Worm (Caenorhabditis elegans) whole organism, mixed stage, embryonic: ENCODE results near the gene rga-3.

Experiments used
- blmp-1 ChIP-seq: fragments of 150-350 bp; optimal IDR thresholded peaks from 2 replicates; lab custom pipeline; 2014; ENCODE audit warnings: missing biosample characterization, missing genetic modification characterization
- ces-1 ChIP-seq: fragments of 150-350 bp; optimal IDR thresholded peaks from 2 replicates; lab custom pipeline; 2014; ENCODE audit warnings: missing biosample characterization, missing genetic modification reagents, missing genetic modification characterization
- elt-1 ChIP-seq: sonication (generic microtip); optimal IDR thresholded peaks from 2 replicates; lab custom pipeline; 2017; ENCODE audit warnings: missing genetic modification characterization, mild to moderate bottlenecking, missing compliant biosample characterization, antibody characterized with exemption, moderate library complexity, borderline replicate concordance; ENCODE audit not compliant: insufficient read depth
- elt-3 ChIP-seq: fragments of 150-350 bp; optimal IDR thresholded peaks from 2 replicates; lab custom pipeline; 2014; ENCODE audit warnings: missing biosample characterization, missing genetic modification characterization
- lin-13 ChIP-seq: fragments of 150-350 bp; optimal IDR thresholded peaks from 2 replicates; lab custom pipeline; 2014; ENCODE audit warnings: missing biosample characterization, missing genetic modification characterization
- nhr-237 ChIP-seq: fragments of 150-350 bp; optimal IDR thresholded peaks from 2 replicates; lab custom pipeline; 2014; ENCODE audit warnings: missing biosample characterization, missing genetic modification characterization
- snpc-4 ChIP-seq: fragments of 150-350 bp; optimal IDR thresholded peaks from 2 replicates; lab custom pipeline; 2014; ENCODE audit warnings: missing biosample characterization, missing genetic modification characterization

ce11 chrV:5741237-5741636 is 23.6 kb downstream of the rga-3 start:
- no peak for TF ChIP-seq elt-1
- no peak for TF ChIP-seq elt-3 (tag; lab: Kevin White, UChicago)
- TF ChIP-seq ces-1: no peak
- TF ChIP-seq snpc-4 (tag; lab: Kevin White, UChicago): no peak
- TF ChIP-seq nhr-237 (tag; lab: Kevin White, UChicago): no peak
- no peak for TF ChIP-seq lin-13 (tag; lab: Kevin White, UChicago)
- no peak for TF ChIP-seq blmp-1 (tag; lab: Kevin White, UChicago)
